Fruit fly (Drosophila melanogaster) whole organism, embryonic: ENCODE results near the gene CG8562.

Experiments used
- CG12942 ChIP-seq: fragments of 200-800 bp; sonication (Bioruptor generic); optimal IDR thresholded peaks from 3 replicates; lab custom pipeline; 2016; ENCODE audit warnings: missing biosample characterization, missing genetic modification characterization
- CG31441 ChIP-seq: fragments of 200-800 bp; sonication (Bioruptor generic); IDR thresholded peaks from 2 replicates; pipeline ENCODE4 v1.3.6; 2022; ENCODE audit warnings: missing biosample characterization, missing genetic modification characterization
- Pdp1 ChIP-seq, 2 experiments: fragments of 200-800 bp; sonication (Bioruptor generic); optimal IDR thresholded peaks; 3 replicates each; lab custom pipeline; 2016; ENCODE audit warnings: missing biosample characterization in 2 of 2, missing genetic modification characterization in 2 of 2, mild to moderate bottlenecking in 1 of 2, moderate library complexity in 1 of 2
- Poxn ChIP-seq: fragments of 200-800 bp; sonication (Bioruptor generic); IDR thresholded peaks from 2 replicates; pipeline ENCODE4 v1.3.6; 2022; ENCODE audit warnings: missing biosample characterization, missing genetic modification characterization
- bab2 ChIP-seq: fragments of 200-800 bp; sonication (Bioruptor generic); optimal IDR thresholded peaks from 2 replicates; lab custom pipeline; 2016; ENCODE audit warnings: missing biosample characterization, missing genetic modification characterization
- ftz-f1 ChIP-seq: fragments of 200-800 bp; sonication (Bioruptor generic); optimal IDR thresholded peaks from 2 replicates; lab custom pipeline; 2016; ENCODE audit warnings: missing biosample characterization, missing genetic modification characterization
- h ChIP-seq: fragments of >200 bp; optimal IDR thresholded peaks from 2 replicates; lab custom pipeline; 2017

DNA sequence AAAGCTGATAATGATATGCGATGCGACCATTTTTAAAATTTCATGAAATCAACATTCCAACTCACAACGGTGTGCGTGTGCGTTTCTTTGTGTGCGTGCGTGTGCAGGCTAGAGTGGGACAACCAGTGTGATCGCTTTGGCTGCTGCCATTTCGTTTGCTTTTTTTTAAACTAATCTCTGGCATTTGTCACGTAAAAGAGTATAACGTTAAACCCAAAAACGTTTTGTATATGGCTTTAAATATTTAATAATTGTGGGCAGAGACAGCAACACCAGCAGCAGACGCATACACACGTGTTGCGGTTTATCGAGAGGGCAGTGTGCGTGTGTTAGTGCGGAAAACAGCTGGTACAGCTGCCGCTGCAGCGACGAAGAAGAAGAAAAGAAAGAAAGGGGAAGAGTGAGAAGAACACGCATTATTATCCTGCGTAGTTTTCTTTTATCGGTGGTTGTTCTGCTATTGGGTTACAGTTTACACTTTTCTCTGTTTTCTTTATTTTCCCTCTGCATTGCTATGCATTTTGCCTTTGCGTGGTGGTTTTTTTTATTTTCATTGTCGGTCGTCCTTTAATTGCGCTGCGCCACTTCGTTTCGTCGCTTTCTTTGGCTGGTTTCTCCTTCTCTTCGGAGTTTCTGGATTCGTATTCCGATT is 27.7 kb upstream of the CG8562 start:
- TF ChIP-seq h (lab: Kevin White, UChicago) (no peak), bab2 (GFP tag; lab: Kevin White, UChicago) (no peak), Poxn (GFP tag; lab: Robert Waterston, UW) (no peak), ftz-f1 (GFP tag; lab: Kevin White, UChicago) (no peak), CG31441 (GFP tag; lab: Robert Waterston, UW) (no peak; the same call in 1 of the 2 replicates), Pdp1 (GFP tag; optimal IDR thresholded peaks at IDR 0.05; lab: Kevin White, UChicago) (no peak), CG12942 (GFP tag; lab: Kevin White, UChicago) (no peak)
